Worm (Caenorhabditis elegans) whole organism, young adult: ENCODE data around the gene taf-11.1.

ENCODE experiments used
- B0035.1 ChIP-seq: sonication (generic microtip); optimal IDR thresholded peaks from 2 replicates; lab custom pipeline; 2016; ENCODE audit warnings: missing genetic modification characterization, mild to moderate bottlenecking, missing compliant biosample characterization, missing genotype, missing genetic modification reagents
- C06A6.2 ChIP-seq: fragments of 200-800 bp; sonication (Bioruptor generic); conservative IDR thresholded peaks from 2 replicates; pipeline ENCODE4 v1.3.6; 2022; ENCODE audit warnings: missing genetic modification characterization, missing compliant biosample characterization
- D2030.7 ChIP-seq: fragments of 200-800 bp; sonication (Bioruptor generic); IDR thresholded peaks from 2 replicates; pipeline ENCODE4 v1.3.6; 2022; ENCODE audit warnings: missing genetic modification reagents, missing genetic modification characterization, missing compliant biosample characterization
- F22D6.2 ChIP-seq: sonication (generic microtip); optimal IDR thresholded peaks from 2 replicates; lab custom pipeline; 2016; ENCODE audit warnings: mild to moderate bottlenecking, missing genetic modification characterization, missing compliant biosample characterization
- F33H1.4 ChIP-seq: fragments of 200-800 bp; sonication (Bioruptor generic); IDR thresholded peaks from 2 replicates; pipeline ENCODE4 v1.3.6; 2022; ENCODE audit warnings: missing genetic modification reagents, missing genetic modification characterization, missing compliant biosample characterization
- F39B2.1 ChIP-seq: fragments of 200-800 bp; sonication (Bioruptor generic); IDR thresholded peaks from 2 replicates; pipeline ENCODE4 v1.3.6; 2022; ENCODE audit warnings: missing genetic modification reagents, missing genetic modification characterization, missing compliant biosample characterization
- F55B11.4 ChIP-seq: sonication (generic microtip); optimal IDR thresholded peaks from 2 replicates; lab custom pipeline; 2016; ENCODE audit warnings: missing compliant biosample characterization, missing genetic modification characterization, borderline replicate concordance; ENCODE audit not compliant: insufficient read depth
- F57C9.4 ChIP-seq: sonication (generic microtip); optimal IDR thresholded peaks from 2 replicates; lab custom pipeline; 2017; ENCODE audit warnings: mild to moderate bottlenecking, missing genetic modification characterization, missing compliant biosample characterization
- K11D2.4 ChIP-seq: fragments of 200-800 bp; sonication (Bioruptor generic); IDR thresholded peaks from 2 replicates; pipeline ENCODE4 v1.3.6; 2022; ENCODE audit warnings: missing genetic modification reagents, missing genetic modification characterization, missing compliant biosample characterization
- T07F8.4 ChIP-seq: sonication (generic microtip); optimal IDR thresholded peaks from 2 replicates; lab custom pipeline; 2016; ENCODE audit warnings: mild to moderate bottlenecking, missing genetic modification characterization, moderate library complexity, missing compliant biosample characterization
- Y53G8AR.9 ChIP-seq: fragments of 200-800 bp; sonication (Bioruptor generic); conservative IDR thresholded peaks from 2 replicates; pipeline ENCODE4 v1.3.6; 2022; ENCODE audit warnings: missing genetic modification reagents, missing genetic modification characterization, missing compliant biosample characterization
- ZK185.1 ChIP-seq: sonication (generic microtip); optimal IDR thresholded peaks from 2 replicates; lab custom pipeline; 2016; ENCODE audit warnings: mild to moderate bottlenecking, missing genetic modification characterization, missing compliant biosample characterization; ENCODE audit not compliant: poor library complexity, severe bottlenecking
- akir-1 ChIP-seq: fragments of 200-800 bp; sonication (Bioruptor generic); optimal IDR thresholded peaks from 2 replicates; lab custom pipeline; 2018; ENCODE audit warnings: mild to moderate bottlenecking, missing genetic modification characterization, moderate library complexity, missing compliant biosample characterization
- attf-5 ChIP-seq: fragments of 200-800 bp; sonication (Bioruptor generic); optimal IDR thresholded peaks from 2 replicates; lab custom pipeline; 2018; ENCODE audit warnings: mild to moderate bottlenecking, missing genetic modification characterization, missing compliant biosample characterization
- cebp-1 ChIP-seq, 2 experiments: fragments of 200-800 bp in 1 of 2; sonication (Bioruptor generic) in 1 of 2; sonication (generic microtip) in 1 of 2; IDR thresholded peaks in 1 of 2; optimal IDR thresholded peaks in 1 of 2; 2 replicates each; pipeline versions ENCODE4 v1.3.6 to Lab custom; 2017 to 2022; ENCODE audit warnings: missing compliant biosample characterization in 2 of 2, missing genetic modification characterization in 2 of 2, mild to moderate bottlenecking in 1 of 2, missing genetic modification reagents in 1 of 2, moderate library complexity in 1 of 2
- ceh-27 ChIP-seq: fragments of 200-800 bp; sonication (Bioruptor generic); optimal IDR thresholded peaks from 2 replicates; lab custom pipeline; 2018; ENCODE audit warnings: mild to moderate bottlenecking, missing genetic modification characterization, moderate library complexity, missing compliant biosample characterization
- dox-1 ChIP-seq: fragments of 200-800 bp; sonication (Bioruptor generic); IDR thresholded peaks from 2 replicates; pipeline ENCODE4 v1.3.6; 2022; ENCODE audit warnings: missing genetic modification reagents, missing genetic modification characterization, missing compliant biosample characterization
- hlh-12 ChIP-seq: sonication (generic microtip); optimal IDR thresholded peaks from 2 replicates; lab custom pipeline; 2016; ENCODE audit warnings: missing genetic modification characterization, missing compliant biosample characterization
- let-526 ChIP-seq: fragments of 200-800 bp; sonication (Bioruptor generic); IDR thresholded peaks from 2 replicates; pipeline ENCODE4 v1.3.6; 2022; ENCODE audit warnings: missing genetic modification reagents, missing genetic modification characterization, missing compliant biosample characterization
- let-607 ChIP-seq, 2 experiments: fragments of 200-800 bp in 1 of 2; sonication (Bioruptor generic) in 1 of 2; sonication (generic microtip) in 1 of 2; optimal IDR thresholded peaks; 2 replicates each; lab custom pipeline; 2016 to 2018; ENCODE audit warnings: mild to moderate bottlenecking in 2 of 2, missing compliant biosample characterization in 2 of 2, missing genetic modification characterization in 2 of 2, moderate library complexity in 2 of 2, missing genotype in 1 of 2
- madf-3 ChIP-seq: fragments of 200-800 bp; sonication (Bioruptor generic); IDR thresholded peaks from 2 replicates; pipeline ENCODE4 v1.3.6; 2022; ENCODE audit warnings: missing genetic modification reagents, missing genetic modification characterization, missing compliant biosample characterization
- mcd-1 ChIP-seq: fragments of 200-800 bp; sonication (Bioruptor generic); IDR thresholded peaks from 2 replicates; pipeline ENCODE4 v1.3.6; 2022; ENCODE audit warnings: missing genetic modification reagents, missing genetic modification characterization, missing compliant biosample characterization
- mes-4 ChIP-seq: sonication (generic microtip); optimal IDR thresholded peaks from 2 replicates; lab custom pipeline; 2016; ENCODE audit warnings: missing genotype, missing genetic modification characterization, missing compliant biosample characterization
- nfya-2 ChIP-seq: fragments of 200-800 bp; sonication (Bioruptor generic); IDR thresholded peaks from 2 replicates; pipeline ENCODE4 v1.3.6; 2022; ENCODE audit warnings: missing genetic modification reagents, missing genetic modification characterization, missing compliant biosample characterization
- nfyb-1 ChIP-seq: fragments of 200-800 bp; sonication (Bioruptor generic); IDR thresholded peaks from 2 replicates; pipeline ENCODE4 v1.3.6; 2022; ENCODE audit warnings: missing genetic modification reagents, missing genetic modification characterization, missing compliant biosample characterization
- pha-4 ChIP-seq: fragments of 150-350 bp; sonication (generic microtip); optimal IDR thresholded peaks from 2 replicates; lab custom pipeline; 2014; ENCODE audit warnings: missing biosample characterization, missing genetic modification reagents, missing genetic modification characterization
- repo-1 ChIP-seq: sonication (generic microtip); optimal IDR thresholded peaks from 2 replicates; lab custom pipeline; 2017; ENCODE audit warnings: mild to moderate bottlenecking, missing genetic modification characterization, missing compliant biosample characterization
- rpc-1 ChIP-seq, 2 experiments: fragments of 150-350 bp in 1 of 2; sonication (generic microtip) in 1 of 2; optimal IDR thresholded peaks; 2 replicates each; lab custom pipeline; 2014 to 2018; ENCODE audit warnings: missing biosample characterization in 1 of 2, missing genetic modification characterization in 1 of 2, missing genetic modification reagents in 1 of 2, missing genotype in 1 of 2
- snpc-1.3 ChIP-seq: sonication (generic microtip); optimal IDR thresholded peaks from 2 replicates; lab custom pipeline; 2017; ENCODE audit warnings: missing genetic modification characterization, mild to moderate bottlenecking, missing compliant biosample characterization, antibody characterized with exemption, moderate library complexity, missing genotype, missing genetic modification reagents; ENCODE audit not compliant: insufficient read depth
- tbp1 ChIP-seq: fragments of 200-800 bp; sonication (Bioruptor generic); optimal IDR thresholded peaks from 2 replicates; lab custom pipeline; 2018; ENCODE audit warnings: mild to moderate bottlenecking, missing genetic modification characterization, missing compliant biosample characterization
- zfh-2 ChIP-seq: fragments of 200-800 bp; sonication (Bioruptor generic); conservative IDR thresholded peaks from 2 replicates; pipeline ENCODE4 v1.3.6; 2022; ENCODE audit warnings: missing genetic modification reagents, missing genetic modification characterization, missing compliant biosample characterization
- ztf-22 ChIP-seq: fragments of 200-800 bp; sonication (Bioruptor generic); optimal IDR thresholded peaks from 2 replicates; lab custom pipeline; 2018; ENCODE audit warnings: mild to moderate bottlenecking, missing genetic modification characterization, moderate library complexity, missing compliant biosample characterization
- ztf-25 ChIP-seq: fragments of 200-800 bp; sonication (Bioruptor generic); IDR thresholded peaks from 2 replicates; pipeline ENCODE4 v1.3.6; 2022; ENCODE audit warnings: missing genetic modification reagents, missing genetic modification characterization, missing compliant biosample characterization
- ztf-6 ChIP-seq: fragments of 200-800 bp; sonication (Bioruptor generic); IDR thresholded peaks from 2 replicates; pipeline ENCODE4 v1.3.6; 2022; ENCODE audit warnings: missing genetic modification reagents, missing genetic modification characterization, missing compliant biosample characterization

Gene taf-11.1

ce11 chrX:4265283-4265907 is 10.4 kb downstream of the taf-11.1 start, which contains the start of gene coel-1 (continued):
- no peak for TF ChIP-seq snpc-1.3 (tag; lab: Kevin White, UChicago)
- no peak for TF ChIP-seq cebp-1 (GFP tag; IDR thresholded peaks at IDR 0.05; lab: Robert Waterston, UW)
- TF ChIP-seq cebp-1 (tag; optimal IDR thresholded peaks at IDR 0.05; lab: Kevin White, UChicago) = peak; percentile 60
- no peak for TF ChIP-seq nfyb-1 (GFP tag; lab: Robert Waterston, UW)
- TF ChIP-seq zfh-2 (GFP tag; lab: Robert Waterston, UW) = peak; percentile 89
- TF ChIP-seq Y53G8AR.9 (GFP tag; lab: Robert Waterston, UW) = no peak
- peak; percentile 52 for TF ChIP-seq ceh-27 (GFP tag; lab: Kevin White, UChicago)

- no peak for TF ChIP-seq mes-4 (tag; lab: Kevin White, UChicago)
- no peak for TF ChIP-seq ceh-27 (GFP tag; lab: Kevin White, UChicago)
- no peak for TF ChIP-seq C06A6.2
- peak; percentile 17 for TF ChIP-seq pha-4
- no peak for TF ChIP-seq ztf-25 (GFP tag; lab: Robert Waterston, UW)
- TF ChIP-seq ztf-6 (GFP tag; lab: Robert Waterston, UW) = no peak
- TF ChIP-seq nfya-2 = no peak
- no peak for TF ChIP-seq F57C9.4
- no peak for TF ChIP-seq F55B11.4 (tag; lab: Kevin White, UChicago)
- 0 out of 2 replicates have a peak, but pooled peaks have one; percentile 36 for TF ChIP-seq K11D2.4 (GFP tag; lab: Robert Waterston, UW)
- no peak for TF ChIP-seq B0035.1 (tag; lab: Kevin White, UChicago)
- TF ChIP-seq tbp1 (GFP tag; lab: Kevin White, UChicago) = no peak
- no peak for TF ChIP-seq ztf-22 (GFP tag; lab: Kevin White, UChicago)
- TF ChIP-seq rpc-1 (optimal IDR thresholded peaks at IDR 0.05; lab: Kevin White, UChicago) = no peak
- no peak for TF ChIP-seq rpc-1 (tag; optimal IDR thresholded peaks at IDR 0.05; lab: Kevin White, UChicago)
- no peak for TF ChIP-seq F39B2.1
- no peak for TF ChIP-seq cebp-1 (GFP tag; IDR thresholded peaks at IDR 0.05; lab: Robert Waterston, UW)
- peak; percentile 47 for TF ChIP-seq cebp-1 (tag; optimal IDR thresholded peaks at IDR 0.05; lab: Kevin White, UChicago)
- TF ChIP-seq F22D6.2 (tag; lab: Kevin White, UChicago) = no peak
- TF ChIP-seq D2030.7 = no peak
- TF ChIP-seq mcd-1 (GFP tag; lab: Robert Waterston, UW) = no peak
- TF ChIP-seq let-607 (tag; optimal IDR thresholded peaks at IDR 0.05; lab: Kevin White, UChicago) = no peak
- 0 out of 2 replicates have a peak, but pooled peaks have one; percentile 29 for TF ChIP-seq let-526 (GFP tag; lab: Robert Waterston, UW)
- no peak for TF ChIP-seq T07F8.4 (tag; lab: Kevin White, UChicago)
- peak; percentile 21 for TF ChIP-seq attf-5 (GFP tag; lab: Kevin White, UChicago)
- TF ChIP-seq ZK185.1 = no peak
- TF ChIP-seq dox-1 (GFP tag; lab: Robert Waterston, UW) = 0 out of 2 replicates have a peak, but pooled peaks have one; percentile 4
- no peak for TF ChIP-seq hlh-12 (tag; lab: Kevin White, UChicago)
- TF ChIP-seq madf-3 = no peak
- no peak for TF ChIP-seq akir-1 (GFP tag; lab: Kevin White, UChicago)
- TF ChIP-seq repo-1 = no peak
- TF ChIP-seq Y53G8AR.9 (GFP tag; lab: Robert Waterston, UW) = no peak
- no peak for TF ChIP-seq F33H1.4
Measured at ce11 chrX:4266178-4266931, 11.4 kb downstream of the taf-11.1 start.
